Worm (Caenorhabditis elegans): ENCODE data around the gene R09H10.2.

The R09H10.2 gene

DNA sequence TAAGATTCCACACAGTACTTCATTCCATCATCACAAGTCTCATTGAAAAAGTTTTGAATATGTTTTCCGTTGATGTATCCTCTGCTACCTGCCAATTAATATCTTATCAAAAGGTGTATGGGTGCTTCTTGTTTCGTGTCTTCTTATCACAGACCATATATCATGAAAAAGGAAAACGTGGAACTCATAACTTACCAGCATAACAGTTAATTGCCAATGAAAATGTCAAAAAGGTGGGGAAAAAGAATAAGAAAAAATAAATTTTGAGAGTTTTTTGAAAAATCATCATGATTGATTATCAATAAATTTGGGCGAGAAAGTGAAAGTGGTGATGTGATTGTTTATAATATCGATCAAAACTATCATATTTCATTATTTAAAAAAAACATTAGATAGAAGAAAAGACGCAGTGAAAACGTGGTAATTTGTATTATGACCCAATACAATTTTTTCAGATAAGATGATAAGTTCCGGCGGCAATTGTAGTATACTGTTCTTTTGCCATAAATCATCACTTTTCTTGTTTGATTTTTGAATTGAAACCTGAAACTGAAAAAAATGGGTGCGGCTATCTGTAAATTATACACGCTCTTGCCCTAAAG lies 28.3 kb downstream of the R09H10.2 start, which contains the start of gene F56C4.4 (continued):
- TF ChIP-seq lin-15B (tag; optimal IDR thresholded peaks at IDR 0.05), result no peak
- no peak for TF ChIP-seq mes-2 (tag; optimal IDR thresholded peaks at IDR 0.05; ENCODE audit: poor library complexity, severe bottlenecking)
- no peak for TF ChIP-seq R02D3.7 (tag; optimal IDR thresholded peaks at IDR 0.05)
- TF ChIP-seq dve-1 (tag; optimal IDR thresholded peaks at IDR 0.05; ENCODE audit: insufficient read depth), result peak; percentile 58
- TF ChIP-seq set-16 (GFP tag; IDR thresholded peaks at IDR 0.05), result no peak
- no peak for TF ChIP-seq nhr-10 (tag; optimal IDR thresholded peaks at IDR 0.05)
- TF ChIP-seq mep-1 (tag; optimal IDR thresholded peaks at IDR 0.05), result no peak
- no peak for TF ChIP-seq Y105C5A.15 (GFP tag; IDR thresholded peaks at IDR 0.05)
- TF ChIP-seq lin-1 (GFP tag; IDR thresholded peaks at IDR 0.05), result no peak
- no peak for TF ChIP-seq ctbp-1 (GFP tag; IDR thresholded peaks at IDR 0.05)
- TF ChIP-seq T26A8.4 (GFP tag; IDR thresholded peaks at IDR 0.05), result no peak
- TF ChIP-seq nhr-42 (GFP tag; IDR thresholded peaks at IDR 0.05), result no peak
- no peak for TF ChIP-seq snpc-4 (tag; optimal IDR thresholded peaks at IDR 0.05)
- TF ChIP-seq vab-7 (GFP tag; IDR thresholded peaks at IDR 0.05), result no peak
- TF ChIP-seq F10B5.3 (tag; optimal IDR thresholded peaks at IDR 0.05), result no peak
- no peak for TF ChIP-seq sdz-12 (GFP tag; optimal IDR thresholded peaks at IDR 0.05)
- TF ChIP-seq ceh-32 (tag; optimal IDR thresholded peaks at IDR 0.05; ENCODE audit: poor library complexity), result no peak
- TF ChIP-seq F37D6.2 (tag; optimal IDR thresholded peaks at IDR 0.05), result no peak
- TF ChIP-seq nhr-28 (tag; optimal IDR thresholded peaks at IDR 0.05), result peak; percentile 54
- no peak for TF ChIP-seq ztf-11 (tag; optimal IDR thresholded peaks at IDR 0.05)
- TF ChIP-seq daf-16 (GFP tag; optimal IDR thresholded peaks at IDR 0.05), result peak in 1 of 2 experiments; percentile 27
- peak; percentile 53 for TF ChIP-seq daf-16 (tag; optimal IDR thresholded peaks at IDR 0.05)
- no peak for TF ChIP-seq jun-1 (tag; optimal IDR thresholded peaks at IDR 0.05)
- TF ChIP-seq nhr-77 (tag; optimal IDR thresholded peaks at IDR 0.05), result peak; percentile 30
- no peak for TF ChIP-seq zfp-2 (tag; optimal IDR thresholded peaks at IDR 0.05)
- TF ChIP-seq ZK546.5 (tag; optimal IDR thresholded peaks at IDR 0.05), result no peak
- TF ChIP-seq nhr-41 (GFP tag; IDR thresholded peaks at IDR 0.05), result no peak
- no peak for TF ChIP-seq egl-43 (GFP tag; IDR thresholded peaks at IDR 0.05)
- peak; percentile 80 for TF ChIP-seq dmd-6 (GFP tag; IDR thresholded peaks at IDR 0.05)
- no peak for TF ChIP-seq dmd-8 (GFP tag; IDR thresholded peaks at IDR 0.05)
- peak; percentile 32 for TF ChIP-seq cey-2 (tag; optimal IDR thresholded peaks at IDR 0.05; ENCODE audit: borderline replicate concordance, insufficient read depth)
- TF ChIP-seq ceh-62 (tag; optimal IDR thresholded peaks at IDR 0.05), result no peak
- TF ChIP-seq tag-97 (GFP tag; IDR thresholded peaks at IDR 0.05), result no peak
- peak; percentile 53 for TF ChIP-seq T20F7.1 (GFP tag; optimal IDR thresholded peaks at IDR 0.05)
- TF ChIP-seq aha-1 (tag), result peak; percentile 20
- TF ChIP-seq D1046.2 (GFP tag; IDR thresholded peaks at IDR 0.05), result no peak
- TF ChIP-seq ceh-20 (GFP tag; IDR thresholded peaks at IDR 0.05), result peak; percentile 76
- no peak for TF ChIP-seq F49E8.2 (tag; optimal IDR thresholded peaks at IDR 0.05; ENCODE audit: borderline replicate concordance)

- no peak for TF ChIP-seq madf-9 (GFP tag; conservative IDR thresholded peaks at IDR 0.05)
- no peak for TF ChIP-seq sdz-12 (GFP tag; optimal IDR thresholded peaks at IDR 0.05)
- TF ChIP-seq F49E8.2 (tag; optimal IDR thresholded peaks at IDR 0.05; ENCODE audit: borderline replicate concordance), result no peak
- TF ChIP-seq F26F4.8 (GFP tag; conservative IDR thresholded peaks at IDR 0.05), result no peak
- no peak for TF ChIP-seq saeg-2 (GFP tag; IDR thresholded peaks at IDR 0.05)
- no peak for TF ChIP-seq T20F7.1 (GFP tag; optimal IDR thresholded peaks at IDR 0.05)
- TF ChIP-seq cey-2 (tag; optimal IDR thresholded peaks at IDR 0.05; ENCODE audit: borderline replicate concordance, insufficient read depth), result no peak
- no peak for TF ChIP-seq set-16 (GFP tag; IDR thresholded peaks at IDR 0.05)
- no peak for TF ChIP-seq D1046.2 (GFP tag; IDR thresholded peaks at IDR 0.05)
- no peak for TF ChIP-seq F37D6.2 (tag; optimal IDR thresholded peaks at IDR 0.05)
- no peak for TF ChIP-seq mdl-1 (tag; optimal IDR thresholded peaks at IDR 0.05)
- no peak for TF ChIP-seq F44E2.7 (GFP tag; IDR thresholded peaks at IDR 0.05)
- TF ChIP-seq ceh-20 (GFP tag; IDR thresholded peaks at IDR 0.05), result no peak
These were observed 33.9 kb downstream of the R09H10.2 start, which contains the start of gene F56C4.1 for ce11 chrIV:10636649-10637048. Gene F56C4.1, plus strand, starts transcription at chrIV:10636949.

Measured in whole organism, L4 larva.